Fruit fly (Drosophila melanogaster): ENCODE measurements around the gene CG9920.

CG9920 gene

DNA sequence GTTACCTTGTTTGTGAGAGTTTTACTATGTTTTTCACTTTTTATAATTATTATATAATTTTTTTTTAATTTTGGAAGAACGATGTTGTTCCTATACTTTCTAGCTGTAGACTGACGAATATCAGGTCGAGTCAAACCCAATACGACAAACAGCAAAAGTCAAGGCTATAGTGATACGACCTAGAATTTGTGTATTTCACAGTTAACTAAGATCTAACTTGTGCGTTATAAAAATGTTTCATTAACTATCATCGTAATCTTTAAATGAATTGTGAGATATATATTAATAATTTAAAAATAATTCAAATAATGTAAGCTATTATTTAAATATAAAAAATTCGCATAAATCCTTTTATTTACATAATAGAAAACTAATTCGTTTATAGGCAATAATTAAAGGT is at the start of gene CG9920:
TSS of gene CG9920 (minus strand) at position 101 of the 400 bp plus-strand sequence.
- no peak for TF ChIP-seq noc (tag; optimal IDR thresholded peaks at IDR 0.05)

dm6 chr3R:14140912-14141311 is 43.0 kb upstream of the CG9920 start:
- no peak for TF ChIP-seq noc (tag; optimal IDR thresholded peaks at IDR 0.05)

DNA sequence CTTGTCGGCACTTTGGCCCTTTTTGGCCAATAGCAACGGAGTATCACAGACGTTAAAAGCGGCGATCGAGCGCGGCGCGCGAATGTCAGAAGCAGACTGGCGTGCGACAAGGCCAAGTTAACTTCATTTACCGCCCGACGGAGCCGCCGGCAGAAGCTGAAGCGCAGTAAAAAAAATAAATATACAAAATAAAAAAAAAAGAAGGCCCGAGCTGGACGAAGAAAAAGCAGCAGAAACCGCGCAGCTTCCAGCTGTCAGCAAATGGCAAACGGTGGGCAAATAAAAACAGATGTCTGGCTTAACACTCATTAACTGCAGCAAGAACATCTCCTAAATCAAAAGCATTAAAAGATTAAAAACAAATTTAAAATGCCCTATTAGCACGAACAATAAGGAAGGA is 34.1 kb upstream of the CG9920 start, which contains the start of gene CG14356:
TSS of gene CG14356 (minus strand) at position 101 of the 400 bp plus-strand sequence.
- no peak for TF ChIP-seq noc (tag; optimal IDR thresholded peaks at IDR 0.05)

DNA sequence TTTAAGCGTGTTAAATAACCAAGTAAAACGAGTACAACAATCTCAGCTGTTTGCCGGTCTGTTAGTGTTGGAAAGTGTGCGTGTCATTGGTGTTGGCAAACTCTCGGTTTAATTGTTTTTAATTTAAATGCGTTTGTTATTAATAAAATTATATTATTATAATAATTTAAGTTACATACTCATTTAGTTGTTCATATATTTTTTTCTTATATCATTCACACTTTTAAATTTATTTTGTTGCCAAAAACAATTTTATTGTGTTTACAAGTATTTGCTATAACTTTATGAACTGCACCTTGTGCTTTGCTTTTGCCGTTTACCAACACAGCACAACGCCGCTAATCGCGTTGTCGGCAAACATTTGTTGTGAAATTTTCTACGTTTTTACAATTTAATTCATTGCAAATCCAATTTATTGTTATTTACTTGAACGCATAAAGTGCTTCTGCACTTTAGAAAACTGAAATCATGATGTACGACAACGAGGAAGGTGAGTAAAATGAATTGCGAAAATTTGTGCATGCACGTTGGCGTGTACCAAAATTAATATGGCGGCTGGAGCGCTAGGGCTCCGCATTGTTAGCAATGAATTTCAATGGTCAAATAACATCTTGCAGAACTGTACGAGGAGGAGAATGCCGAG is 27.7 kb upstream of the CG9920 start, which contains the start of the genes 140up and Polr2B:
TSS of gene 140up (minus strand) at position 70 of the 643 bp plus-strand sequence.
TSS of gene Polr2B (plus strand) at position 313 of the 643 bp plus-strand sequence.
- TF ChIP-seq noc (tag; optimal IDR thresholded peaks at IDR 0.05) = peak; percentile 93

dm6 chr3R:14122347-14122812 is 24.5 kb upstream of the CG9920 start, which contains the start of the genes Abi and twf:
Gene Abi, minus strand, starts transcription at chr3R:14122420.
Gene twf, plus strand, starts transcription at chr3R:14122654.
- TF ChIP-seq noc (tag; optimal IDR thresholded peaks at IDR 0.05) = no peak

- no peak for TF ChIP-seq noc (tag; optimal IDR thresholded peaks at IDR 0.05)
Measured at dm6 chr3R:14118350-14118749, 20.5 kb upstream of the CG9920 start, which contains the start of gene Kif19A. Gene Kif19A, minus strand, starts transcription at chr3R:14118450.

DNA sequence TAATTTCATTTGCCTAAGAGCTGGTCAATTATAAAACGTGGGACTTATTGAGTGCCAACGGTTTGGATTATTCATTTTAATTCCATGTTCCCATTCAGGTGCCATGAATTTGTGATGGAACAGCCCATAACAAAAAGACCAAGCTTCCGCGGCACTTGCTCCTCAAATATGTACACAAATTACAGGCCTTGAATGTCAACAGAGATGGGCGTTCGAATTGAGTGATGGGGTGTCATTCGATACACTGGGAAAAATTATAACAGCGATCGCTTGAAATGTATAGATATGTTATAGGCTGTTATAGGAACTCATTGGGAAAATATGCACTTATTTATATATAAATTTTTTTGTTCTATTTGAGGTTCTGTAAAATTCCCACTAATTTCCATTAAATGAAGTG is 18.2 kb upstream of the CG9920 start:
- no peak for TF ChIP-seq noc (tag; optimal IDR thresholded peaks at IDR 0.05)

dm6 chr3R:14112066-14112465 is 14.2 kb upstream of the CG9920 start, which contains the start of gene CG14357:
Gene CG14357, minus strand, starts transcription at chr3R:14112166.
- no peak for TF ChIP-seq noc (tag; optimal IDR thresholded peaks at IDR 0.05)

- no peak for TF ChIP-seq noc (tag; optimal IDR thresholded peaks at IDR 0.05)
Measured at dm6 chr3R:14109145-14109544, 11.3 kb upstream of the CG9920 start, which contains the start of gene Or88a. Gene Or88a, plus strand, starts transcription at chr3R:14109445.

DNA sequence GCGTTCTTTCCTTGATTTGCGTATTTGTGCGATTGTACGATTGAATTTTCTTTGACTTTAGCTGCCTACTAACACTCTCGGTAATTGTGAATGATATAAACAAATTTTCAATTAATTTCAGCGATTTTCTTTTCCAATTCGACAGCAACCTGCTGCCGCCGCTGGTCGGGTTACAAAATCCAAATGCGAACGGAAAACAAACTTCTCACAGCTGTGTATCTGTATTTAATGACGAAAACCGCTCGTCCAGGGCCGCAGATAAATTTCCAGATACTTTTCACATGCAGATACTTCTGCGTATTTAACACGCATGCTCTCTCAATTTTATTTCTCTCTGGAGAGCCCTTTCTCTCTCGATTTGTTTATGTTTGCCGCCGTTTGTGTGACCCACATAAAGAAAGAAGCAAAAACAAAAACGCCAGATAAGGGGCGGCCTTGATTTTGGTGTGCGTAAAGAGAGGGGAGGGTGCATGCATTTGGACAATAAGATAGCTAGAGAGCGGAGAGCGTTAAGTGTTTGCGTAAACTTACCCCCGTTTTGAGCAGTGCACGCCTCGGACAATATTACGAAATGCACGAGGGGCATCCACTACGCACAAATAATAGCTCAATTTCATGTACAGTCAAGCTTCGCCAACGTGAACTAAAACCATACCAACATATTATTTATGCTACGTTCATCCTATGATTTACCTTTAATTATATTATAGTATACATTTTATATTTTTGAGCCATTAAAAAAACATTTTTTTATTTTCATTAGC is 10.5 kb upstream of the CG9920 start, which contains the start of gene CG12402:
TSS of gene CG12402 (minus strand) at position 164 of the 764 bp plus-strand sequence.
- no peak for TF ChIP-seq noc (tag; optimal IDR thresholded peaks at IDR 0.05)

DNA sequence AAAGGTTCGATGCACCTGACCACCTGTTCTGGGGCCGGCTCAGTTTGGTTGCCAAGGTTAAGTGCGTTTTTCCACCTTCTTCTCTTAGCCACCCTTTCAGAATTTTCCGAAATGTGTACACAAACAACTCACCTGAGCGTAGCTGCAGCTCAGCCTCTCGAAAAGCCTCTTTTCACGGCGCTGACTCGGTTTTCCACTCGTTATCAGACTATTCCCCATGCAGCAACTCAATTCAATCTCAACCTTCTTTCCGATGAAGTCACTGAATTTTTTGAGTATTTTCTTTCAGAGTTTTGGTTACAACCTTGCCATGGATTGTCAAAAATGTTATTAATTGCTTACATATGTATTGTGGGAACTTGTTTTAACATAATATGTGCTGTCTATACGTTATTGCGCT is 9.7 kb upstream of the CG9920 start:
- TF ChIP-seq noc (tag; optimal IDR thresholded peaks at IDR 0.05) = no peak

DNA sequence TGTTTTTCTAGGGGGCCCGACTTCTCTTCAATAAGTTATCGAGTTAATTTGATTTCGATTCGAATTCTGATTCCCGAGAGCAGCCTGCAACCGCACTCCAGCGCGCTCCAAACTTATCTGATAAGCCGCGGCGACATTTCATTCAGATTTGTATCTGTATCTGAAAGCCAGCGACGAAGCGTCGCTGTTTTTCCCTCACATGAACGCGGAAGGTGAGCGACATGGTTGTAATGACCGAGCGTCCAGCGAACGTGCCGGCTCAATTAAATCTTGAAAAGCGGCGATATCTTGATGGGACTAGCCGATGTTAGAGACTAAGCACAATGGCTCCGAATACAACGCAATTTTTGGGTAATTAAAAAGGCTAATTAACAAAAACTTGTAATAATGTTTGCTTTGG is 5.1 kb upstream of the CG9920 start, which contains the start of gene PK1-R:
TSS of gene PK1-R (minus strand) at position 101 of the 400 bp plus-strand sequence.
- no peak for TF ChIP-seq noc (tag; optimal IDR thresholded peaks at IDR 0.05)

dm6 chr3R:14100962-14101361 is 3.1 kb upstream of the CG9920 start:
- TF ChIP-seq noc (tag; optimal IDR thresholded peaks at IDR 0.05) = no peak

DNA sequence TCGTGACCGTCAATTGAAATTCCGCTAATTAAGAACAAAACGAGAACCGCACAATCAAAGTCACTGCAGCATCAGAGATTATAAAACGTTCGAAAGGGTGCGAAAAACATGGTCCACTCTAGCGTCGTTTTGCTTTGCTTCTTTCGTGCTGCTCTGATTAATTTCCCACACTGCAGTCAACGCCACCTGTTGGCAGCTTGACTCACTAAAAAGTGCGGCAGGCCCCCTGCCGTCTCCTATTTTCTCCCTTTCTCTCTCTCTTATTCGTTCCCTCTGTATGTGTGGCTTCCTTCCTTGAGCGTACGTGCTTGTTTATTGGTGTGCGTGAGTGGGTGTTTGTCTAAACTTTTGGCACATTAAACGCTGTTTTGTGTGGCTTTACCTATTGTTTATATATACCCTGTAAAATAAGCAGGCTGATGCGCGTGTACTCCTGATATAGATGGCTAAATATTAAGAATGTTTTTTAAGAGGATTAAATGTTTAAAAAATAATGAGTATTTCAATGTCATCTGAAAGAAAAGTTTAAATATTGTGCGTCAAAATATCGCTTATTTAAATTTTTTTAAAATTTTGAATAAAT is 738 bp upstream of the CG9920 start:
- no peak for TF ChIP-seq noc (tag; optimal IDR thresholded peaks at IDR 0.05)

DNA sequence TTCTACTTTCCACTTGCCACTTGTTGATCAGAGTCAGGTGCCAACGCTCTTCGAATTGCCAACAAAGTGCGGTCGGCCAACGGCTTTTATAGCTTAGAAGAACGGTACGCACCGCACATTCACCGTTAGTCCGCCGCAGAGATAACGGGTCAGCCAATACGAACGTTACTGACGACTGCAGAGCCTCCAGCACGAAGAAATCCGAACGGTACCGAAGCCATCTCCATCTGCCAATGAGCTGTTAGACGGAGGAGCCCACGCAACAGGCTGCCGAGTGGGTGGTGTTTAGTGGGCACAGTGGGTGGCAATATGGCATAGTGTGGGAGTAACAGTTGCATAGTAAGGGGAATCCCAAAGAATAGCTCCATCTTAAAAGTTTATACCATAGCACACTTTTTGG is 1.1 kb downstream of the CG9920 start, which contains the start of gene CCHa1:
TSS of gene CCHa1 (minus strand) at position 44 of the 400 bp plus-strand sequence.
- no peak for TF ChIP-seq noc (tag; optimal IDR thresholded peaks at IDR 0.05)

- no peak for TF ChIP-seq noc (tag; optimal IDR thresholded peaks at IDR 0.05)
Measured at dm6 chr3R:14095916-14096315, 2.0 kb downstream of the CG9920 start.
